Fruit fly (Drosophila melanogaster) whole organism, embryonic: ENCODE results near the gene CG5390.

Experiments used
- Atf-2 ChIP-seq: fragments of 200-800 bp; sonication (Bioruptor generic); optimal IDR thresholded peaks from 2 replicates; lab custom pipeline; 2016; ENCODE audit warnings: missing biosample characterization, missing genetic modification characterization
- Atf3 ChIP-seq: fragments of 200-800 bp; sonication (Bioruptor generic); optimal IDR thresholded peaks from 3 replicates; lab custom pipeline; 2016; ENCODE audit warnings: missing biosample characterization, missing genetic modification characterization
- B-H1 ChIP-seq: fragments of 200-800 bp; sonication (Bioruptor generic); IDR thresholded peaks from 3 replicates; pipeline ENCODE4 v1.3.6; 2022; ENCODE audit warnings: missing biosample characterization, missing genetic modification characterization
- CG1024 ChIP-seq: fragments of 200-800 bp; sonication (Bioruptor generic); IDR thresholded peaks from 2 replicates; pipeline ENCODE4 v1.3.6; 2022; ENCODE audit warnings: missing biosample characterization, missing genetic modification characterization
- CG10267 ChIP-seq: fragments of 200-800 bp; sonication (Bioruptor generic); optimal IDR thresholded peaks from 2 replicates; lab custom pipeline; 2018; ENCODE audit warnings: missing biosample characterization, mild to moderate bottlenecking, missing genetic modification characterization, moderate library complexity
- CG11723 ChIP-seq: fragments of 200-800 bp; sonication (Bioruptor generic); optimal IDR thresholded peaks from 2 replicates; lab custom pipeline; 2017; ENCODE audit warnings: missing biosample characterization, mild to moderate bottlenecking, missing genetic modification characterization
- CG12391 ChIP-seq: fragments of 200-800 bp; sonication (Bioruptor generic); optimal IDR thresholded peaks from 3 replicates; lab custom pipeline; 2018; ENCODE audit warnings: missing biosample characterization, mild to moderate bottlenecking, missing genetic modification characterization, moderate library complexity
- CG14710 ChIP-seq: fragments of 200-800 bp; sonication (Bioruptor generic); optimal IDR thresholded peaks from 3 replicates; lab custom pipeline; 2019; ENCODE audit warnings: missing biosample characterization, mild to moderate bottlenecking, missing genetic modification characterization, moderate library complexity
- CG17385 ChIP-seq: fragments of 200-800 bp; sonication (Bioruptor generic); optimal IDR thresholded peaks from 3 replicates; lab custom pipeline; 2018; ENCODE audit warnings: missing biosample characterization, mild to moderate bottlenecking, missing genetic modification characterization
- CG1832 ChIP-seq: fragments of 200-800 bp; sonication (Bioruptor generic); optimal IDR thresholded peaks from 2 replicates; lab custom pipeline; 2017; ENCODE audit warnings: missing biosample characterization, mild to moderate bottlenecking, missing genetic modification characterization, inconsistent platforms
- CG2116 ChIP-seq: fragments of 200-800 bp; sonication (Bioruptor generic); optimal IDR thresholded peaks from 3 replicates; lab custom pipeline; 2018; ENCODE audit warnings: missing biosample characterization, mild to moderate bottlenecking, missing genetic modification characterization
- CG2120 ChIP-seq: fragments of 200-800 bp; sonication (Bioruptor generic); optimal IDR thresholded peaks from 3 replicates; lab custom pipeline; 2016; ENCODE audit warnings: missing biosample characterization, missing genetic modification characterization
- CG2202 ChIP-seq: fragments of 200-800 bp; sonication (Bioruptor generic); optimal IDR thresholded peaks from 2 replicates; lab custom pipeline; 2018; ENCODE audit warnings: missing biosample characterization, mild to moderate bottlenecking, missing genetic modification characterization
- CG32772 ChIP-seq: fragments of 200-800 bp; sonication (Bioruptor generic); IDR thresholded peaks from 2 replicates; pipeline ENCODE4 v1.3.6; 2022; ENCODE audit warnings: missing biosample characterization, missing genetic modification characterization
- CG3847 ChIP-seq: fragments of 200-800 bp; sonication (Bioruptor generic); IDR thresholded peaks from 2 replicates; pipeline ENCODE4 v1.3.6; 2022; ENCODE audit warnings: missing biosample characterization, missing genetic modification characterization
- CG42726 ChIP-seq: fragments of 200-800 bp; sonication (Bioruptor generic); IDR thresholded peaks from 2 replicates; pipeline ENCODE4 v1.3.6; 2022; ENCODE audit warnings: missing biosample characterization, missing genetic modification characterization; ENCODE audit not compliant: partially characterized antibody
- CG4617 ChIP-seq: fragments of 200-800 bp; sonication (Bioruptor generic); optimal IDR thresholded peaks from 3 replicates; lab custom pipeline; 2016; ENCODE audit warnings: missing biosample characterization, missing genetic modification characterization, borderline replicate concordance
- CG8290 ChIP-seq, 3 experiments: fragments of 200-800 bp; sonication (Bioruptor generic); optimal IDR thresholded peaks; 2 replicates each; lab custom pipeline; 2016 to 2019; ENCODE audit warnings: missing biosample characterization in 3 of 3, missing genetic modification characterization in 3 of 3, mild to moderate bottlenecking in 2 of 3, moderate library complexity in 1 of 3
- CG8924 ChIP-seq: fragments of 200-800 bp; optimal IDR thresholded peaks from 3 replicates; lab custom pipeline; 2019; ENCODE audit warnings: missing biosample characterization, mild to moderate bottlenecking, missing genetic modification characterization, moderate library complexity
- CG9797 ChIP-seq: fragments of 200-800 bp; sonication (Bioruptor generic); optimal IDR thresholded peaks from 3 replicates; lab custom pipeline; 2018; ENCODE audit warnings: missing biosample characterization, mild to moderate bottlenecking, missing genetic modification characterization
- CHES-1-like ChIP-seq: fragments of 200-800 bp; sonication (Bioruptor generic); optimal IDR thresholded peaks from 2 replicates; lab custom pipeline; 2016; ENCODE audit warnings: missing biosample characterization, missing genetic modification characterization
- CoRest ChIP-seq: fragments of 200-800 bp; sonication (Bioruptor generic); optimal IDR thresholded peaks from 3 replicates; lab custom pipeline; 2018; ENCODE audit warnings: missing biosample characterization, mild to moderate bottlenecking, missing genetic modification characterization, moderate library complexity
- Dll ChIP-seq: fragments of 200-800 bp; sonication (Bioruptor generic); IDR thresholded peaks from 4 replicates; pipeline ENCODE4 v1.3.6; 2022; ENCODE audit warnings: missing biosample characterization, missing genetic modification characterization; ENCODE audit not compliant: partially characterized antibody
- Drgx ChIP-seq: fragments of 200-800 bp; sonication (Bioruptor generic); IDR thresholded peaks from 2 replicates; pipeline ENCODE4 v1.3.6; 2022; ENCODE audit warnings: missing biosample characterization, missing genetic modification characterization
- Hey ChIP-seq: fragments of 200-800 bp; sonication (Bioruptor generic); optimal IDR thresholded peaks from 3 replicates; lab custom pipeline; 2018; ENCODE audit warnings: missing biosample characterization, mild to moderate bottlenecking, missing genetic modification characterization
- Hr3 ChIP-seq: fragments of 200-800 bp; sonication (Bioruptor generic); optimal IDR thresholded peaks from 3 replicates; lab custom pipeline; 2016; ENCODE audit warnings: missing biosample characterization, missing genetic modification characterization
- Hr78 ChIP-seq, 2 experiments: fragments of 200-800 bp in 1 of 2; fragments of >200 bp in 1 of 2; sonication (Bioruptor generic) in 1 of 2; optimal IDR thresholded peaks; 2 replicates each; lab custom pipeline; 2017 to 2019; ENCODE audit warnings: missing biosample characterization in 2 of 2, missing genetic modification characterization in 2 of 2, mild to moderate bottlenecking in 1 of 2, moderate library complexity in 1 of 2
- MBD-R2 ChIP-seq: fragments of 200-800 bp; sonication (Bioruptor generic); IDR thresholded peaks from 2 replicates; pipeline ENCODE4 v1.3.6; 2022; ENCODE audit warnings: missing biosample characterization, missing genetic modification characterization
- Max ChIP-seq: fragments of 200-800 bp; sonication (Bioruptor generic); optimal IDR thresholded peaks from 2 replicates; lab custom pipeline; 2016; ENCODE audit warnings: missing biosample characterization, mild to moderate bottlenecking, missing genetic modification characterization
- NC2β ChIP-seq: fragments of 200-800 bp; sonication (Bioruptor generic); optimal IDR thresholded peaks from 2 replicates; lab custom pipeline; 2016; ENCODE audit warnings: missing biosample characterization, missing genetic modification characterization
- NK7.1 ChIP-seq: fragments of 200-800 bp; sonication (Bioruptor generic); optimal IDR thresholded peaks from 3 replicates; lab custom pipeline; 2016; ENCODE audit warnings: missing biosample characterization, missing genetic modification characterization
- Nf-YA ChIP-seq: fragments of 200-800 bp; sonication (Bioruptor generic); IDR thresholded peaks from 2 replicates; pipeline ENCODE4 v1.3.6; 2022; ENCODE audit warnings: missing biosample characterization, missing genetic modification characterization
- Sin3A ChIP-seq: fragments of >200 bp; optimal IDR thresholded peaks from 2 replicates; lab custom pipeline; 2018
- Sox100B ChIP-seq: fragments of 200-800 bp; sonication (Bioruptor generic); optimal IDR thresholded peaks from 3 replicates; lab custom pipeline; 2018; ENCODE audit warnings: missing biosample characterization, mild to moderate bottlenecking, missing genetic modification characterization
- Usf ChIP-seq: fragments of 200-800 bp; sonication (Bioruptor generic); optimal IDR thresholded peaks from 2 replicates; lab custom pipeline; 2017; ENCODE audit warnings: missing genotype, missing biosample characterization, missing genetic modification characterization
- Xbp1 ChIP-seq: fragments of 200-800 bp; sonication (Bioruptor generic); optimal IDR thresholded peaks from 3 replicates; lab custom pipeline; 2016; ENCODE audit warnings: missing biosample characterization, mild to moderate bottlenecking, missing genetic modification characterization
- bigmax ChIP-seq: fragments of 200-800 bp; sonication (Bioruptor generic); optimal IDR thresholded peaks from 2 replicates; lab custom pipeline; 2018; ENCODE audit warnings: missing biosample characterization, mild to moderate bottlenecking, missing genetic modification characterization
- dmrt11E ChIP-seq: fragments of 200-800 bp; sonication (Bioruptor generic); optimal IDR thresholded peaks from 3 replicates; lab custom pipeline; 2018; ENCODE audit warnings: missing biosample characterization, mild to moderate bottlenecking, missing genetic modification characterization, moderate library complexity
- dpn ChIP-seq, 2 experiments: fragments of 200-800 bp; sonication (Bioruptor generic); optimal IDR thresholded peaks; 3 replicates each; lab custom pipeline; 2016; ENCODE audit warnings: missing biosample characterization in 2 of 2, missing genetic modification characterization in 2 of 2
- emc ChIP-seq: fragments of 200-800 bp; sonication (Bioruptor generic); optimal IDR thresholded peaks from 2 replicates; lab custom pipeline; 2016; ENCODE audit warnings: missing biosample characterization, missing genetic modification characterization
- gfzf ChIP-seq: fragments of 200-800 bp; sonication (Bioruptor generic); optimal IDR thresholded peaks from 2 replicates; lab custom pipeline; 2016; ENCODE audit warnings: missing biosample characterization, mild to moderate bottlenecking, missing genetic modification characterization, moderate library complexity
- grau ChIP-seq: fragments of 200-800 bp; optimal IDR thresholded peaks from 3 replicates; lab custom pipeline; 2019; ENCODE audit warnings: missing biosample characterization, mild to moderate bottlenecking, missing genetic modification characterization, moderate library complexity
- gt ChIP-seq: fragments of 200-800 bp; sonication (Bioruptor generic); IDR thresholded peaks from 2 replicates; pipeline ENCODE4 v1.3.6; 2022; ENCODE audit warnings: missing biosample characterization, missing genetic modification characterization
- pzg ChIP-seq: fragments of 200-800 bp; sonication (Bioruptor generic); optimal IDR thresholded peaks from 3 replicates; lab custom pipeline; 2018; ENCODE audit warnings: missing biosample characterization, mild to moderate bottlenecking, missing genetic modification characterization, moderate library complexity
- sens ChIP-seq: fragments of 200-800 bp; sonication (Bioruptor generic); peaks from one replicate; lab custom pipeline; 2016; ENCODE audit warnings: missing biosample characterization, missing genetic modification characterization
- slbo ChIP-seq: fragments of 200-800 bp; sonication (Bioruptor generic); IDR thresholded peaks from 2 replicates; pipeline ENCODE4 v1.3.6; 2022; ENCODE audit warnings: missing biosample characterization, missing genetic modification characterization
- tio ChIP-seq: fragments of 200-800 bp; sonication (Bioruptor generic); optimal IDR thresholded peaks from 2 replicates; lab custom pipeline; 2017; ENCODE audit warnings: missing biosample characterization, missing genetic modification characterization, inconsistent platforms
- trh ChIP-seq: fragments of 200-800 bp; sonication (Bioruptor generic); optimal IDR thresholded peaks from 2 replicates; lab custom pipeline; 2016; ENCODE audit warnings: missing biosample characterization, missing genetic modification characterization

CG5390 gene

DNA sequence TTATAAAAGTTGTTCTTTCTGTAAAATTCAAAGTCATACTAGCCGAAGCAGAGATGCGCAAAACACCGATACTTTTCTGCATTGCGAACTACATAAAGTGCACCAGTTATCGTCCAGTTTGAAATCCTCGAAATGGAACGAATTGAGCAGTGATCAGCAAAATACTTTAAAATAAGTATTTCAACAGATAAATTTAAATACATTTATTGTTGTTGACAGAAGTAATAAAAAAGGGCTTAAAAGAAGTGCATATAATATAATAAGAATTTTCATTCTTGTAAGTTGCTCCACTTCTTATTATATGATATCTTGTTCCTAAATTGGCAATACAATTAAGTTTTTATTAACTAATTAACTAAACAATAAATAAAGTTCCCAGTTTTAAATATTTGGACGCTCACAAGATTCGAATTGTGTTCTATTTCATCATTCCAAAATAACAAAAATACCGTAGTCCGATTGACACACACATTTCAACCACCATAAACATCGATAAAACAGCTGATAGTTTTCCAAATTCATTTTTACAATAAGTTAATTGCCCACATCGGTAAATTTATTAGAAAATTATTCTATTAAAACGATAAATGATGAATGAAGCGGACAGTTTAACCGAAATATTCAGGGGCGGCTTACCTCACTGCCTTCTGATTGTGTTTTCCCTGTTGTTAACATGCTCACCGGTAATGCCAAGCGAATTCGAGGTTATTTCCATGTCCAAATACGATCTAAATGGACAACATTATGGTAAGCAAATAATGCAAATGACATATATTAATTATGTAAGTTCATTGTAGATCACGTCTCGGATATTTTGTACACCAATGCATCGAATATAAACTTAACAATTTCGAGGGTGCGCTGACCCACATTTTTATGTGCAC lies 8.2 kb upstream of the CG5390 start, which contains the start of the genes Usp14 and CG4972 (continued):
- no peak for TF ChIP-seq Drgx (GFP tag; lab: Robert Waterston, UW)
- peak; percentile 90 for TF ChIP-seq bigmax (GFP tag; lab: Kevin White, UChicago)
- TF ChIP-seq dpn (GFP tag; optimal IDR thresholded peaks at IDR 0.05; lab: Kevin White, UChicago): peak in 1 of 2 experiments; percentile 18
- TF ChIP-seq CG3847 (GFP tag; lab: Robert Waterston, UW): no peak
- no peak for TF ChIP-seq CG2202 (tag; lab: Kevin White, UChicago)
- TF ChIP-seq tio (GFP tag; lab: Kevin White, UChicago): peak; percentile 11
- peak; percentile 19 for TF ChIP-seq CG4617
- TF ChIP-seq NC2β (GFP tag; lab: Kevin White, UChicago): no peak
- peak; percentile 56 for TF ChIP-seq CG2116 (GFP tag; lab: Kevin White, UChicago)
- peak; percentile 38 for TF ChIP-seq CG12391
- peak; percentile 79; the same call in 1 of the 2 replicates for TF ChIP-seq CG1024 (GFP tag; lab: Robert Waterston, UW)
- no peak for TF ChIP-seq NK7.1
- TF ChIP-seq CG2120 (GFP tag; lab: Kevin White, UChicago): peak; percentile 29
- no peak for TF ChIP-seq CHES-1-like
- no peak for TF ChIP-seq Hr78 (GFP tag; optimal IDR thresholded peaks at IDR 0.05; lab: Kevin White, UChicago)
- peak; percentile 35 for TF ChIP-seq slbo (GFP tag; lab: Robert Waterston, UW)
- TF ChIP-seq CG14710 (tag; lab: Kevin White, UChicago): peak; percentile 64
- TF ChIP-seq MBD-R2 (GFP tag; lab: Robert Waterston, UW): peak; percentile 41; the same call in 1 of the 2 replicates
- no peak for TF ChIP-seq Hey (tag; lab: Kevin White, UChicago)
- TF ChIP-seq Usf: no peak
- TF ChIP-seq CG1832 (GFP tag; lab: Kevin White, UChicago): no peak
- TF ChIP-seq dmrt11E: peak; percentile 39
- TF ChIP-seq Atf3: no peak
- peak; percentile 52; the same call in 1 of the 4 replicates for TF ChIP-seq Dll (GFP tag; lab: Robert Waterston, UW)
- TF ChIP-seq CG10267: peak; percentile 16
- TF ChIP-seq gt (GFP tag; lab: Robert Waterston, UW): no peak
- TF ChIP-seq trh (GFP tag; lab: Kevin White, UChicago): no peak
- TF ChIP-seq Atf-2 (GFP tag; lab: Kevin White, UChicago): no peak
- TF ChIP-seq CoRest (tag; lab: Kevin White, UChicago): peak; percentile 55
- TF ChIP-seq Hr3 (GFP tag; lab: Kevin White, UChicago): peak; percentile 0
- no peak for TF ChIP-seq CG9797 (GFP tag; lab: Kevin White, UChicago)
- TF ChIP-seq Sox100B (GFP tag; lab: Kevin White, UChicago): peak; percentile 9
- peak; percentile 80 for TF ChIP-seq CG11723 (GFP tag; lab: Kevin White, UChicago)
- TF ChIP-seq CG17385 (GFP tag; lab: Kevin White, UChicago): no peak
- TF ChIP-seq CG8290 (GFP tag; optimal IDR thresholded peaks at IDR 0.05; lab: Kevin White, UChicago): peak; percentile 6
- no peak for TF ChIP-seq CG8290 (tag; optimal IDR thresholded peaks at IDR 0.05; lab: Kevin White, UChicago)
- 0 out of 2 replicates have a peak, but pooled peaks have one; percentile 9 for TF ChIP-seq CG42726
- TF ChIP-seq Sin3A (lab: Kevin White, UChicago): no peak
- TF ChIP-seq Xbp1 (GFP tag; lab: Kevin White, UChicago): peak; percentile 6
- TF ChIP-seq B-H1 (GFP tag; lab: Robert Waterston, UW): no peak
- peak; percentile 24 for TF ChIP-seq Max (GFP tag; lab: Kevin White, UChicago)
- TF ChIP-seq emc (GFP tag; lab: Kevin White, UChicago): no peak
- TF ChIP-seq CG32772 (GFP tag; lab: Robert Waterston, UW): no peak
- peak; percentile 40 for TF ChIP-seq pzg
- peak; percentile 68 for TF ChIP-seq sens
- no peak for TF ChIP-seq Nf-YA
- peak; percentile 25 for TF ChIP-seq grau
- peak; percentile 37 for TF ChIP-seq gfzf
- peak; percentile 40 for TF ChIP-seq CG8924
